In genomic region chrV:14542138-14542537, ce11 we compare ENCODE assay signal across 6 worm cellular contexts.
TF ChIP-seq lines count a peak whose summit lies in the region.

No protein-coding gene starts in this region.

TF ChIP-seq in whole organism, L1 larva, 84 proteins besides CTCF, POLR2A, EP300 and RAD21 (continues in another document):
- TF ChIP-seq hlh-4 (tag; optimal IDR thresholded peaks at IDR 0.05; lab: Kevin White, UChicago) (no peak), nhr-84 (tag; optimal IDR thresholded peaks at IDR 0.05; lab: Kevin White, UChicago) (no peak), fkh-8 (tag; optimal IDR thresholded peaks at IDR 0.05; lab: Kevin White, UChicago) (no peak), lsy-2 (tag; optimal IDR thresholded peaks at IDR 0.05; lab: Kevin White, UChicago) (peak in 1 of 2 experiments; percentile 3), zip-4 (GFP tag; optimal IDR thresholded peaks at IDR 0.05; lab: Kevin White, UChicago) (no peak), lin-13 (GFP tag; optimal IDR thresholded peaks at IDR 0.05; lab: Kevin White, UChicago) (no peak), dpl-1 (GFP tag; optimal IDR thresholded peaks at IDR 0.05; lab: Kevin White, UChicago) (no peak), elt-2 (tag; optimal IDR thresholded peaks at IDR 0.05; lab: Kevin White, UChicago) (peak; percentile 64), ceh-63 (GFP tag; optimal IDR thresholded peaks at IDR 0.05; lab: Kevin White, UChicago) (no peak), ztf-4 (tag; optimal IDR thresholded peaks at IDR 0.05; lab: Kevin White, UChicago) (no peak), aly-2 (tag; optimal IDR thresholded peaks at IDR 0.05; lab: Kevin White, UChicago) (no peak), skn-1 (tag; optimal IDR thresholded peaks at IDR 0.05; lab: Kevin White, UChicago) (no peak), sptf-1 (tag; optimal IDR thresholded peaks at IDR 0.05; lab: Kevin White, UChicago) (no peak), pax-3 (tag; optimal IDR thresholded peaks at IDR 0.05; lab: Kevin White, UChicago) (no peak), efl-1 (optimal IDR thresholded peaks at IDR 0.05; lab: Kevin White, UChicago) (no peak), efl-1 (GFP tag; optimal IDR thresholded peaks at IDR 0.05 in 1 of 2; lab: Kevin White, UChicago) (peak in 1 of 2 experiments; percentile 85)

TF ChIP-seq in whole organism, L2 larva, 48 proteins besides CTCF, POLR2A, EP300 and RAD21:
- TF ChIP-seq lin-39 (tag; optimal IDR thresholded peaks at IDR 0.05; lab: Kevin White, UChicago) (no peak), fos-1 (tag; optimal IDR thresholded peaks at IDR 0.05; lab: Kevin White, UChicago) (peak; percentile 96), nhr-11 (tag; optimal IDR thresholded peaks at IDR 0.05; lab: Kevin White, UChicago) (no peak), skn-1 (tag; optimal IDR thresholded peaks at IDR 0.05; lab: Kevin White, UChicago) (no peak), nhr-77 (tag; optimal IDR thresholded peaks at IDR 0.05; lab: Kevin White, UChicago) (no peak)

TF ChIP-seq in whole organism, L3 larva, 47 proteins besides CTCF, POLR2A, EP300 and RAD21:
- no peak for TF ChIP-seq unc-39 (tag; optimal IDR thresholded peaks at IDR 0.05; lab: Kevin White, UChicago)
- peak; percentile 93 for TF ChIP-seq pqm-1 (tag; optimal IDR thresholded peaks at IDR 0.05; lab: Kevin White, UChicago)
- peak; percentile 92 for TF ChIP-seq jun-1 (tag; optimal IDR thresholded peaks at IDR 0.05; lab: Kevin White, UChicago)
- peak; percentile 77 for TF ChIP-seq pha-4 (tag; optimal IDR thresholded peaks at IDR 0.05; lab: Kevin White, UChicago)
- TF ChIP-seq elt-2 (tag; optimal IDR thresholded peaks at IDR 0.05; lab: Kevin White, UChicago): peak; percentile 96

TF ChIP-seq in whole organism, L4 larva, 104 proteins besides CTCF, POLR2A, EP300 and RAD21 (continues in another document):
- TF ChIP-seq nhr-28 (tag; optimal IDR thresholded peaks at IDR 0.05; lab: Kevin White, UChicago) (peak; percentile 86), nhr-111 (GFP tag; optimal IDR thresholded peaks at IDR 0.05; lab: Kevin White, UChicago) (no peak), nhr-6 (tag; optimal IDR thresholded peaks at IDR 0.05; lab: Kevin White, UChicago) (peak; percentile 73), pqm-1 (tag; optimal IDR thresholded peaks at IDR 0.05; lab: Kevin White, UChicago) (peak; percentile 94), nhr-77 (tag; optimal IDR thresholded peaks at IDR 0.05; lab: Kevin White, UChicago) (peak; percentile 65), nhr-42 (GFP tag; IDR thresholded peaks at IDR 0.05; lab: Robert Waterston, UW) (no peak), madf-9 (GFP tag; conservative IDR thresholded peaks at IDR 0.05; lab: Robert Waterston, UW) (no peak), tra-1 (GFP tag; IDR thresholded peaks at IDR 0.05; lab: Robert Waterston, UW) (peak; percentile 50; the same call in 1 of the 2 replicates), zip-11 (GFP tag; IDR thresholded peaks at IDR 0.05; lab: Robert Waterston, UW) (no peak), egl-43 (GFP tag; IDR thresholded peaks at IDR 0.05; lab: Robert Waterston, UW) (no peak), mes-2 (tag; optimal IDR thresholded peaks at IDR 0.05; lab: Kevin White, UChicago; ENCODE audit: poor library complexity, severe bottlenecking) (no peak), jun-1 (tag; optimal IDR thresholded peaks at IDR 0.05; lab: Kevin White, UChicago) (peak; percentile 80), php-3 (GFP tag; IDR thresholded peaks at IDR 0.05; lab: Robert Waterston, UW) (0 out of 2 replicates have a peak, but pooled peaks have one; percentile 40), F44E2.7 (GFP tag; IDR thresholded peaks at IDR 0.05; lab: Robert Waterston, UW) (no peak), skn-1 (tag; optimal IDR thresholded peaks at IDR 0.05; lab: Kevin White, UChicago) (no peak), daf-8 (GFP tag; IDR thresholded peaks at IDR 0.05; lab: Robert Waterston, UW) (no peak), nhr-41 (GFP tag; IDR thresholded peaks at IDR 0.05; lab: Robert Waterston, UW) (no peak), aly-2 (tag; optimal IDR thresholded peaks at IDR 0.05; lab: Kevin White, UChicago) (no peak), lin-38 (GFP tag; IDR thresholded peaks at IDR 0.05; lab: Robert Waterston, UW) (no peak), daf-16 (GFP tag; optimal IDR thresholded peaks at IDR 0.05; lab: Kevin White, UChicago) (no peak), daf-16 (tag; optimal IDR thresholded peaks at IDR 0.05; lab: Kevin White, UChicago) (peak; percentile 32), nhr-48 (tag; optimal IDR thresholded peaks at IDR 0.05; lab: Kevin White, UChicago) (no peak), unc-62 (GFP tag; optimal IDR thresholded peaks at IDR 0.05 in 1 of 2; lab: Kevin White, UChicago) (no peak), unc-62 (tag; optimal IDR thresholded peaks at IDR 0.05; lab: Kevin White, UChicago) (no peak)

TF ChIP-seq in whole organism, late embryonic, 69 proteins besides CTCF, POLR2A, EP300 and RAD21:
- TF ChIP-seq elt-2 (tag; optimal IDR thresholded peaks at IDR 0.05; lab: Kevin White, UChicago) (peak; percentile 96), sox-2 (GFP tag; IDR thresholded peaks at IDR 0.05; lab: Robert Waterston, UW) (no peak), unc-86 (tag; optimal IDR thresholded peaks at IDR 0.05; lab: Kevin White, UChicago) (no peak)
TF ChIP-seq in whole organism, late embryonic: peak in this region for 1.

TF ChIP-seq in whole organism, young adult, 124 proteins besides CTCF, POLR2A, EP300 and RAD21:
- peak; percentile 42 for TF ChIP-seq nhr-80 (tag; optimal IDR thresholded peaks at IDR 0.05; lab: Kevin White, UChicago)
- no peak for TF ChIP-seq aptf-2 (GFP tag; conservative IDR thresholded peaks at IDR 0.05; lab: Robert Waterston, UW)
